Fruit fly (Drosophila melanogaster) whole organism, pupa: ENCODE measurements around the gene trc.

Experiments
- CG12605 ChIP-seq: fragments of 200-800 bp; sonication (Bioruptor generic); IDR thresholded peaks from 2 replicates; pipeline ENCODE4 v1.3.6; 2022; ENCODE audit warnings: missing biosample characterization, missing genetic modification characterization
- CG17806 ChIP-seq: fragments of 200-800 bp; sonication (Bioruptor generic); optimal IDR thresholded peaks from 2 replicates; lab custom pipeline; 2018; ENCODE audit warnings: missing biosample characterization, mild to moderate bottlenecking, missing genetic modification characterization, moderate library complexity
- CG32121 ChIP-seq: fragments of 200-800 bp; sonication (Bioruptor generic); IDR thresholded peaks from 2 replicates; pipeline ENCODE4 v1.3.6; 2022; ENCODE audit warnings: missing biosample characterization, missing genetic modification characterization
- CG8159 ChIP-seq: fragments of 200-800 bp; sonication (Bioruptor generic); optimal IDR thresholded peaks from 3 replicates; lab custom pipeline; 2018; ENCODE audit warnings: missing biosample characterization, mild to moderate bottlenecking, missing genetic modification characterization, moderate library complexity
- D1 ChIP-seq: fragments of 200-800 bp; sonication (Bioruptor generic); optimal IDR thresholded peaks from 2 replicates; lab custom pipeline; 2018; ENCODE audit warnings: missing biosample characterization, mild to moderate bottlenecking, missing genetic modification characterization, moderate library complexity
- EcR ChIP-seq: fragments of 200-800 bp; sonication (Bioruptor generic); optimal IDR thresholded peaks from 3 replicates; lab custom pipeline; 2019; ENCODE audit warnings: missing biosample characterization, missing genetic modification characterization, mild to moderate bottlenecking, moderate library complexity, missing genetic modification reagents
- Pif1B ChIP-seq: fragments of 200-800 bp; sonication (Bioruptor generic); optimal IDR thresholded peaks from 3 replicates; lab custom pipeline; 2016; ENCODE audit warnings: missing biosample characterization, missing genetic modification characterization

DNA sequence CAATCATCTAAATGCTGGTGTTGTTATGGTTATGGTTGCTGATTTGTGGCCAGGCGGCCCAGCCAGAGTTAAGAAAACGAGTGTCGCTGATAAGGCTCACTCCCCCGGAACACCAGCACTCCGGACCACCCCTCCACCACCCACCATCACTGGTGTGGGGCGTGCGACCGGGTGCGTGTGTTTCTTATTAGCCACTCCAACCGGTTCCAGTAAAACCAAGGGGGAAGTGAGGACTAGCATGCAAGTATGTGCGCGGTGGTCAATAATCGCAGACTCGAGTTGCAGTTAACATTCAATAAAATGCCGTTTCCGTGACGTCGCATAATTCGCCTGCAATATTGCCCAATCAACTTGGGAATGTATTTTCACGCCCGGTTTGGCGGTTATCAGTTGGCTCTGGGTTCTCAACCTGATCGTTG lies 38.4 kb upstream of the trc start:
- TF ChIP-seq EcR (GFP tag; lab: Kevin White, UChicago) (peak; percentile 67), CG32121 (GFP tag; lab: Robert Waterston, UW) (no peak), CG17806 (tag; lab: Kevin White, UChicago) (no peak), CG8159 (tag; lab: Kevin White, UChicago) (no peak), CG12605 (no peak), D1 (no peak), Pif1B (GFP tag; lab: Kevin White, UChicago) (no peak)
